Fruit fly (Drosophila melanogaster) S2 (cell line): Measurements from ENCODE around the gene CG4593.

Source experiments
- CG8478 ChIP-seq: fragments of >200 bp; optimal IDR thresholded peaks from 2 replicates; lab custom pipeline; 2018
- CTCF ChIP-seq, 2 experiments: fragments of >200 bp; optimal IDR thresholded peaks; 2 replicates each; lab custom pipeline; 2018

Gene CG4593

DNA sequence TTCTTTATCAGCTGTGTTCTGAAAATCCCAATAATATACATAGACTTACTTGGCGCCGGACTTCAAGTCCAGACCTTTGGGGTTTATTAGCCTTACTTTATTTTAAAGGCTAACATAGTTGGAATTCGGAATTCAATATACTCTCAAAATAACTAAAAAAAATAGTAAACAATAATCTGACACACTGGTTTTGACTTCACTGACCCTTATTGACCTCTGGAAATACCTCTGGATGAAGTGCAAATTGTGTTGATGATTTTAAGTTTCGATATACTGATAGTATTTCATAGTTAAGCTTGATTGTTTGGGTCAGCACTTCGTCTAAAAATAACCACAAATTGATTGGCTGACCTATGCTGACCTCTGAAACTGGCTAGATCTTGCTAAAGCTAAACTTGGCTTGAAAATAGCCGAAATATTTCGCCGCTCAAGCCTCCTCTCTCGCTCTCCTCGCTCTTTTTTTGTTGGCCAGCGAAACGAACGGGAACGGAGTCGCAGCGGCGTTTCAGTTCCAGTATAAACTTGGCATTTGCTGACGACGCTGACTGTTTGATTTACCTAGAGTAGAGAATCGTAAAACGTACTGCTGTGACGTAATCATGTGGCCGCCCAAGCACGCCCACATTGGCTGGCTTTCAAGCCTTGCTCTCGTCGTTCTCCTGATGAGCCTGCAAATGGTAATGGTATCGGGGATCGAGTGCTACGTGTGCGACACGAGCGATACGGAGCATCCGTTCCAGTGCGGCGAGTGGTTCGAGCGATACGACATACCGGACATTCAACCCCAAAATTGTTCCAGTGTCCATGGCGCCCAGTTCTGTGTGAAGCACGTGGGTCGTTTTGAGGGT, 27.5 kb upstream of the CG4593 start, which contains the start of gene bou:
bou (plus strand) TSS at position 507 of the 848 bp plus-strand sequence.
- TF ChIP-seq CG8478 (lab: Kevin White, UChicago) (no peak), CTCF (optimal IDR thresholded peaks at IDR 0.05; lab: Kevin White, UChicago) (no peak)

DNA sequence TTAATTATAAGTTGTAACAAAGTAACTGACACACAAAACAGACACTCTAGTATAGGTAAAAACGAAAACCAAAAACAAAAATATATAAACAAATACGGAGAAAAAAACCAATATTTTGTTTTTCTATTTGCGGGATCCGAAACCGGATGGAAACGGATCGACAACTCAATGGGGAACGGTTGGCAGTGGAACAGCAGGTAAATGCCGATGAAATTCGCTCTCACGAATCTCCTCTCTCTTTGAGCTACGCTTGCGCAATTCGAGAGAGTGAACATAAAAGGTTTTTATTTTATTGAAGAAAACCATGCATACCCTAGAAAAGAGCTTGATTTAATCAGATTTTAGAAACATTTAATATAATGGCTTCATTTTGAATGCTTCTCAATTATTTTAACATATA, 26.6 kb upstream of the CG4593 start:
- TF ChIP-seq CG8478 (lab: Kevin White, UChicago) (no peak), CTCF (optimal IDR thresholded peaks at IDR 0.05; lab: Kevin White, UChicago) (no peak)

- no peak for TF ChIP-seq CTCF (optimal IDR thresholded peaks at IDR 0.05; lab: Kevin White, UChicago)
- TF ChIP-seq CG8478 (lab: Kevin White, UChicago), result no peak
Measured at dm6 chrX:6988082-6988481, 25.6 kb upstream of the CG4593 start.

dm6 chrX:6988632-6989338, 24.9 kb upstream of the CG4593 start:
- TF ChIP-seq CG8478 (lab: Kevin White, UChicago), result no peak
- no peak for TF ChIP-seq CTCF (optimal IDR thresholded peaks at IDR 0.05; lab: Kevin White, UChicago)

DNA sequence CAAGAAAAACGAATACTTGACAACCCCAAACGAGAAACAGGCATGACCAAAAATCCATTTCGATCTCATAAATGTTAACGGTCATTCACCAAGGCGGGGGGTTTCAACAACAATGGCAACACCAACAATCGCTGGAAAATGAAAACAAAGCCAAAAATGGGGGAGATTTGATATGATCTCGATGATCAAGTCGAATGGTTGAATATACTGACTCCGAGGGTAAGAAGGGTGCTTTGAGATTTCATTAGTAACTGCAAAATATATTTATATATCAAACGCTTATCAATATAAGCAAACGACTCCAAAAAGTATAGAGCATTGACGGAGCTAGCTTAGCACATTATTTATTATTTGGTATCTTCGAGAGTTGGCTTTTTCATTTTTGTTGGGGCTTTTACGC, 23.6 kb upstream of the CG4593 start:
- TF ChIP-seq CTCF (optimal IDR thresholded peaks at IDR 0.05; lab: Kevin White, UChicago) (no peak), CG8478 (lab: Kevin White, UChicago) (no peak)

DNA sequence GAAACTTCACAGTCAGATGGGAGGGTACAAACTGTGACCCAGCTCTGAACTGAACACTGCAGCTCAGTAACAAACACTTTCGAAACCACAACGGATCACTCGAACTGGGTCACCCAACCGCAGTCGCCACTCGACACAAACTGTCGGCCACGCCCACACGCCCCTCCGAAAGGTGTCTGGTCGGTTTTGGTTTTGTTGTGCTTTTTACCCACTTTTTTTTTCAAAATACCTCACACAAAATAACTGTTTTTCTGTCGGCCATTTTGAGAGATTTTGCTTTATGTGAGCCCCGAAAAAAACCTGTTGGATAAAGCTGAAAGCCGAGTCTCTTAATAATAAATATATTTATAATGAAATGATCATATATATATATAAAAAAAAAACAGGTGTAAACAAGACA, 22.4 kb upstream of the CG4593 start, which contains the start of gene ogre:
ogre (minus strand) TSS at position 33 of the 400 bp plus-strand sequence.
- TF ChIP-seq CG8478 (lab: Kevin White, UChicago) (no peak), CTCF (optimal IDR thresholded peaks at IDR 0.05; lab: Kevin White, UChicago) (no peak)

DNA sequence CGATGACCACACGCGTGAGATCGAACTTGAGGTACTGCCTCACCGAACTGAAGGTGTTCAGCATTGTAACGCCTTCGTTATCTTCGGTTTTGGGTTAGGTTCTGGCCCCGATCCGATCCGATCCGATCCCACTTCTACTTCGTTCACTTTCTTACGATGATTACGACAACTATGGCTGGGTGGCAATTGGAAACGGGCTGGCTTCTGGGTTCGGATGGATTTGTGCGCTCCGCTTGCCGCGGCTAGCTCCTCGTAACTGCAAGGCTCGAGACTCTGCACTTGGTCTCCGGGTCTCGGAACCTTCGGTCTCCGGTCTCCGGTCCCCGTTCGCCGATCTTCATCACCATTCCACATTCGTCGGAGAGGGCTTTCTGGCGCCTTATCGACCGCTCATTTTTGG, 20.3 kb upstream of the CG4593 start, which contains the start of gene Inx7:
Inx7 (minus strand) TSS at position 263 of the 400 bp plus-strand sequence.
- TF ChIP-seq CTCF (optimal IDR thresholded peaks at IDR 0.05; lab: Kevin White, UChicago), result no peak
- no peak for TF ChIP-seq CG8478 (lab: Kevin White, UChicago)

- TF ChIP-seq CG8478 (lab: Kevin White, UChicago), result no peak
- TF ChIP-seq CTCF (optimal IDR thresholded peaks at IDR 0.05; lab: Kevin White, UChicago), result no peak
Measured at dm6 chrX:6993753-6994152, 19.9 kb upstream of the CG4593 start.

DNA sequence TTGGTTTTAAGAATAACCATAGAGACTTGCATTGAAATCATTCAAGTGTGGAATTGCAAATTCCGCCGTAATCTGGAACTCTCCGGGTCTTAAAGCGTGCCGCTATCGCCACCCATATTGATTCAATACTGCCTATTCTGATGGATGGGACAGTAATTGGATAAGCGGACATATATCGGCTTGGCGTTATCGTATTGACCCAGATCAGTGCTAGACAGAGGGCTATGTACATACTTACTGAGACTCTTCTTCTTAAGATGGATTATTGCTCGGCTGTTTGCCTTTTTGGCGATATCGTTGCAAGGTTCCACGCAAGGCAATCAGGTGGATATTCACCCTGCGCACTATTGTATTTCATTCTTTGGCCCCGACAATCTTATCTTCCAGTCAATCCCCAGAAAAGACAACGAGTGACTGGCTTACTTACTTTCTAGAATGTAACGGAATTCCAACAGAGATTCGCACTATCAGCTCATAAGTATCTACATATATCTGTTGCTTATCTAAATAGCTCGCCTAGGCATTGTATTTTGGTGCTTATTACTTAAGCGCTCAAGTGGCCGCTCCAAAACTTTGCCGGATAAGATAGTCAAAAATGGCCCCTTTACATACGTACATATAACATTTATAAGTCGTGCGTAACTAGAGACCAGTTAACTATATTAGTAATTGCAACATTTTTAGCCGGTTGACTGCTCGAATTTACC, 19.1 kb upstream of the CG4593 start:
- TF ChIP-seq CG8478 (lab: Kevin White, UChicago), result no peak
- TF ChIP-seq CTCF (optimal IDR thresholded peaks at IDR 0.05; lab: Kevin White, UChicago), result no peak

DNA sequence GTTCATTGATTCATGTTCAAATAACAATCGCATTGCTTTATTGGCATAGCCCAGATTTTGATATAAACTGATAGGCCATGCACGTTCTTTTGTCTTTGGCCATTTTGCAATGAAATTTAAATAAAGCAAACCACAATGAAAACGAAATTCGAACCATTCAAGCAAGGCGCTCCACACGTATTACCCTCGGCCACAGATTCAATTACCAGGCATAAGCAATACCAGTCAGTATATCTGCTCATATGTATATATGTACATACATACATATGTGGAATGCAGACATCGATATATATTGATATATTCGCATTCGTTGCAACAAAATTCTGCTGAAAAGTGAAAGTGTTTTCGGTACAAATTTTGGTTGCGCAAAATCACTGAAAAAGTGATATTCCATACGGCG, 18.4 kb upstream of the CG4593 start:
- TF ChIP-seq CG8478 (lab: Kevin White, UChicago), result no peak
- no peak for TF ChIP-seq CTCF (optimal IDR thresholded peaks at IDR 0.05; lab: Kevin White, UChicago)

- no peak for TF ChIP-seq CG8478 (lab: Kevin White, UChicago)
- TF ChIP-seq CTCF (optimal IDR thresholded peaks at IDR 0.05; lab: Kevin White, UChicago), result no peak
Measured at dm6 chrX:6996130-6996529, 17.6 kb upstream of the CG4593 start.

dm6 chrX:6996965-6997652, 16.6 kb upstream of the CG4593 start:
- TF ChIP-seq CG8478 (lab: Kevin White, UChicago) (no peak), CTCF (optimal IDR thresholded peaks at IDR 0.05; lab: Kevin White, UChicago) (no peak)

- TF ChIP-seq CTCF (optimal IDR thresholded peaks at IDR 0.05; lab: Kevin White, UChicago) (no peak), CG8478 (lab: Kevin White, UChicago) (no peak)
Measured at dm6 chrX:6997653-6998491, 15.8 kb upstream of the CG4593 start.
